Fruit fly (Drosophila melanogaster) Kc167 (cell line): ENCODE results near the gene CG33669.

Experiments used
- Myc ChIP-seq: fragments of >200 bp; optimal IDR thresholded peaks from 2 replicates; lab custom pipeline; 2017; ENCODE audit warnings: missing external identifiers
- Sin3A ChIP-seq: fragments of >200 bp; optimal IDR thresholded peaks from 2 replicates; lab custom pipeline; 2018; ENCODE audit warnings: missing external identifiers
- h ChIP-seq: fragments of >200 bp; optimal IDR thresholded peaks from 3 replicates; lab custom pipeline; 2018; ENCODE audit warnings: missing external identifiers
- insv ChIP-seq: fragments of >200 bp; optimal IDR thresholded peaks from 3 replicates; lab custom pipeline; 2018; ENCODE audit warnings: missing external identifiers
- psq ChIP-seq: fragments of >200 bp; optimal IDR thresholded peaks from 2 replicates; lab custom pipeline; 2017; ENCODE audit warnings: missing external identifiers
- ttk ChIP-seq: sonication (Bioruptor generic); optimal IDR thresholded peaks from 2 replicates; lab custom pipeline; 2017; ENCODE audit warnings: missing external identifiers

DNA sequence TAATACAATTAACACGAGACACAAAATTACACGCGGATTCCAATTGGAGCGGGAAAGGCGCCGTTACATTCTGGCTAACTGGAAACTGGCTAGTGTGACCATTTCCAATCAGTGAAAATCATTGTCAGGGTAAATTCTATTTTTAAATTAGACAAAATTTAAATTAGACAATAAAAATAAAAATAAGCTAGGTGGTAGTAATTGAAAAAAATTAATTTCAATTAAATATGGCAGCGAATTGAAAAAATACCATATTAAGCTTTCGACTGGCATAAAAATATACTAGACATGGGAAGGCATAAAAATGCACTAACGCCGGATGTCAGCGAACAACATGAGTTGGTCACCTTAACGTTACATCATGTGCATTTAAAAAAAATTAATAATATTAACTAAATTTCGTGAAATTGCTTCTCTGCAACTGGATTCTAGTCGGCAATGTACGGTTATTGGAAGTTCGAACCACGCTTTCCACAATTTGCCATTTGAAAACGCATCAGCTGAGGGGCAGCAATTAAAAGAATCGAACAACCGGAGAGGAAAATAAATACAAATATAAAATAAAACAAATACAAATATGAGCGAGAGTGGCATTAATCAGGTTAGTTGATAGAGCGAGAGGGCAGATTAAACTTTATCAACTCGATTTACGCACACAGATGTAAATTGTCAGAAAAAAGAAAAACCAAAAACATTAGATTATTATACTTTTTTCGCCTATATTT, 34.1 kb downstream of the CG33669 start, which contains the start of the genes swa and Marf:
- TF ChIP-seq insv (lab: Kevin White, UChicago) (no peak), h (lab: Kevin White, UChicago) (no peak), Sin3A (lab: Kevin White, UChicago) (no peak), psq (lab: Kevin White, UChicago) (no peak), ttk (no peak), Myc (no peak)
